Worm (Caenorhabditis elegans) whole organism, late embryonic: ENCODE measurements around the gene F35C5.1.

Experiments
- C08G9.2 ChIP-seq: sonication (generic microtip); optimal IDR thresholded peaks from 2 replicates; lab custom pipeline; 2016; ENCODE audit warnings: mild to moderate bottlenecking, missing genetic modification characterization, moderate library complexity, missing compliant biosample characterization
- F13H6.1 ChIP-seq: sonication (generic microtip); optimal IDR thresholded peaks from 2 replicates; lab custom pipeline; 2016; ENCODE audit warnings: missing genetic modification characterization, missing compliant biosample characterization
- K02D7.2 ChIP-seq: sonication (generic microtip); optimal IDR thresholded peaks from 2 replicates; lab custom pipeline; 2017; ENCODE audit warnings: mild to moderate bottlenecking, missing genetic modification characterization, missing compliant biosample characterization
- ama-1 ChIP-seq: fragments of 150-350 bp; optimal IDR thresholded peaks from 2 replicates; lab custom pipeline; 2014
- ceh-18 ChIP-seq: sonication (generic microtip); optimal IDR thresholded peaks from 2 replicates; lab custom pipeline; 2016; ENCODE audit warnings: missing genetic modification characterization, missing compliant biosample characterization
- ceh-2 ChIP-seq: sonication (generic microtip); optimal IDR thresholded peaks from 2 replicates; lab custom pipeline; 2016; ENCODE audit warnings: missing genotype, missing genetic modification characterization, missing compliant biosample characterization
- ceh-22 ChIP-seq: sonication (generic microtip); optimal IDR thresholded peaks from 2 replicates; lab custom pipeline; 2017; ENCODE audit warnings: missing biosample characterization, missing genetic modification characterization
- ceh-24 ChIP-seq: sonication (generic microtip); optimal IDR thresholded peaks from 2 replicates; lab custom pipeline; 2016; ENCODE audit warnings: mild to moderate bottlenecking, missing genetic modification characterization, missing compliant biosample characterization
- ceh-30 ChIP-seq: fragments of 150-350 bp; optimal IDR thresholded peaks from 2 replicates; lab custom pipeline; 2014; ENCODE audit warnings: missing biosample characterization, missing genetic modification characterization
- ceh-31 ChIP-seq: sonication (generic microtip); optimal IDR thresholded peaks from 2 replicates; lab custom pipeline; 2016; ENCODE audit warnings: missing genetic modification characterization, missing compliant biosample characterization
- ceh-34 ChIP-seq: sonication (generic microtip); optimal IDR thresholded peaks from 2 replicates; lab custom pipeline; 2016; ENCODE audit warnings: mild to moderate bottlenecking, missing genetic modification characterization, missing compliant biosample characterization
- ceh-45 ChIP-seq: fragments of 200-800 bp; sonication (Bioruptor generic); IDR thresholded peaks from 2 replicates; pipeline ENCODE4 v1.3.6; 2022; ENCODE audit warnings: missing genetic modification reagents, missing genetic modification characterization, missing compliant biosample characterization
- ceh-48 ChIP-seq: sonication (generic microtip); optimal IDR thresholded peaks from 2 replicates; lab custom pipeline; 2016; ENCODE audit warnings: missing genetic modification characterization, inconsistent platforms, missing compliant biosample characterization
- ceh-6 ChIP-seq: fragments of 200-800 bp; sonication (Bioruptor generic); optimal IDR thresholded peaks from 2 replicates; lab custom pipeline; 2018; ENCODE audit warnings: mild to moderate bottlenecking, missing genetic modification characterization, missing compliant biosample characterization
- dve-1 ChIP-seq: sonication (generic microtip); optimal IDR thresholded peaks from 2 replicates; lab custom pipeline; 2017; ENCODE audit warnings: antibody characterized with exemption, mild to moderate bottlenecking, missing genetic modification characterization, missing compliant biosample characterization
- elt-4 ChIP-seq: sonication (generic microtip); optimal IDR thresholded peaks from 2 replicates; lab custom pipeline; 2016; ENCODE audit warnings: missing genetic modification characterization, missing compliant biosample characterization
- fkh-10 ChIP-seq: fragments of 150-350 bp; optimal IDR thresholded peaks from 2 replicates; lab custom pipeline; 2014; ENCODE audit warnings: missing biosample characterization, missing genetic modification reagents, missing genetic modification characterization
- fkh-6 ChIP-seq: sonication (generic microtip); optimal IDR thresholded peaks from 2 replicates; lab custom pipeline; 2016; ENCODE audit warnings: missing genetic modification characterization, missing compliant biosample characterization
- hlh-8 ChIP-seq: sonication (generic microtip); optimal IDR thresholded peaks from 2 replicates; lab custom pipeline; 2016; ENCODE audit warnings: missing genotype, missing genetic modification characterization, missing compliant biosample characterization
- lin-11 ChIP-seq: fragments of 200-800 bp; sonication (Bioruptor generic); optimal IDR thresholded peaks from 2 replicates; lab custom pipeline; 2018; ENCODE audit warnings: mild to moderate bottlenecking, missing genetic modification characterization, missing compliant biosample characterization
- madf-2 ChIP-seq: sonication (generic microtip); optimal IDR thresholded peaks from 2 replicates; lab custom pipeline; 2017; ENCODE audit warnings: missing genetic modification characterization, missing compliant biosample characterization
- mec-3 ChIP-seq: sonication (generic microtip); optimal IDR thresholded peaks from 2 replicates; lab custom pipeline; 2016; ENCODE audit warnings: borderline replicate concordance, missing genetic modification characterization, missing compliant biosample characterization
- nhr-11 ChIP-seq: fragments of 150-350 bp; optimal IDR thresholded peaks from 2 replicates; lab custom pipeline; 2014; ENCODE audit warnings: missing biosample characterization, missing genetic modification characterization
- nhr-232 ChIP-seq: sonication (generic microtip); optimal IDR thresholded peaks from 2 replicates; lab custom pipeline; 2016; ENCODE audit warnings: missing genetic modification characterization, missing compliant biosample characterization
- npax-4 ChIP-seq: sonication (generic microtip); optimal IDR thresholded peaks from 2 replicates; lab custom pipeline; 2016; ENCODE audit warnings: missing genetic modification characterization, missing compliant biosample characterization
- odd-2 ChIP-seq: sonication (generic microtip); optimal IDR thresholded peaks from 2 replicates; lab custom pipeline; 2017; ENCODE audit warnings: antibody characterized with exemption, mild to moderate bottlenecking, missing genetic modification characterization, missing compliant biosample characterization
- pag-3 ChIP-seq: sonication (generic microtip); optimal IDR thresholded peaks from 2 replicates; lab custom pipeline; 2016; ENCODE audit warnings: missing compliant biosample characterization, missing genetic modification characterization, borderline replicate concordance
- pat-9 ChIP-seq: fragments of 200-800 bp; sonication (Bioruptor generic); optimal IDR thresholded peaks from 2 replicates; lab custom pipeline; 2018; ENCODE audit warnings: mild to moderate bottlenecking, missing genetic modification characterization, moderate library complexity, missing compliant biosample characterization
- pha-4 ChIP-seq: fragments of 150-350 bp; optimal IDR thresholded peaks from 2 replicates; lab custom pipeline; 2018; ENCODE audit warnings: missing biosample characterization, missing genetic modification reagents, missing genetic modification characterization
- pros-1 ChIP-seq: fragments of 150-350 bp; optimal IDR thresholded peaks from 2 replicates; lab custom pipeline; 2014; ENCODE audit warnings: missing biosample characterization, missing genetic modification reagents, missing genetic modification characterization
- syd-9 ChIP-seq: sonication (generic microtip); optimal IDR thresholded peaks from 2 replicates; lab custom pipeline; 2016; ENCODE audit warnings: mild to moderate bottlenecking, missing genetic modification characterization, moderate library complexity, missing compliant biosample characterization
- unc-3 ChIP-seq, 2 experiments: fragments of 200-800 bp in 1 of 2; sonication (Bioruptor generic) in 1 of 2; sonication (generic microtip) in 1 of 2; conservative IDR thresholded peaks in 1 of 2; optimal IDR thresholded peaks in 1 of 2; 2 replicates each; pipeline versions ENCODE4 v1.3.6 to Lab custom; 2016 to 2022; ENCODE audit warnings: missing compliant biosample characterization in 2 of 2, missing genetic modification characterization in 2 of 2, missing genetic modification reagents in 1 of 2
- unc-86 ChIP-seq: sonication (generic microtip); optimal IDR thresholded peaks from 2 replicates; lab custom pipeline; 2016; ENCODE audit warnings: missing genetic modification characterization, missing compliant biosample characterization

The F35C5.1 gene

ce11 chrII:12892407-12892806, 11.8 kb downstream of the F35C5.1 start:
- no peak for TF ChIP-seq ceh-48 (tag; lab: Kevin White, UChicago)

- TF ChIP-seq fkh-6 (tag; lab: Kevin White, UChicago) (no peak), ceh-24 (tag; lab: Kevin White, UChicago) (no peak), nhr-11 (tag; lab: Kevin White, UChicago) (no peak), C08G9.2 (tag; lab: Kevin White, UChicago) (no peak), ceh-30 (tag; lab: Kevin White, UChicago) (no peak), lin-11 (tag; lab: Kevin White, UChicago) (no peak), hlh-8 (tag; lab: Kevin White, UChicago) (no peak), ceh-34 (no peak), ceh-2 (no peak), ceh-22 (tag; lab: Kevin White, UChicago) (no peak), ceh-45 (no peak), npax-4 (tag; lab: Kevin White, UChicago) (no peak), unc-3 (GFP tag; conservative IDR thresholded peaks at IDR 0.05; lab: Robert Waterston, UW) (no peak), unc-3 (tag; optimal IDR thresholded peaks at IDR 0.05; lab: Kevin White, UChicago) (no peak), K02D7.2 (tag; lab: Kevin White, UChicago) (no peak), fkh-10 (GFP tag; lab: Kevin White, UChicago) (no peak), dve-1 (no peak), unc-86 (tag; lab: Kevin White, UChicago) (no peak)
These were observed 14.6 kb downstream of the F35C5.1 start, which contains the start of the genes clec-62 and clec-63 for ce11 chrII:12895078-12895670. Gene clec-62 (minus strand): TSS chrII:12895128. Gene clec-63 (plus strand): TSS chrII:12895638.

DNA sequence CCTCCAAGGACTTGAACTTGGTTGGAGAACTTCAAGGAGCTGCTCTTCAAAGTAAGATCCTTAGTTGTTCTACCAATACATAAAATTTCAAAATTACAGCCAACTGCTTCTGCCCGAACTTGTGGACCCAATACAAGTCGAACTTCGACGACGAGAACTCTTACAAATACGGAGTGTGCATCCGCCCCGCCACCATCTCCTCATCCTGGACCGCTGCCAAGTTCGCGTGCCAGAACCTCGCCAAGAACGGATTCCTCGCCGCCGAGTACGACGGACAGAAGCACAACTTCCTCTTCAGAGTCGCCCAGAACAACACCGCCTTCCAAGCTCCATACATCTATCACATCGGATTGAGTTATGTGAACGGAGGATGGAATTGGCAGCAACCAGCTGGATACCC, 16.1 kb downstream of the F35C5.1 start:
- no peak for TF ChIP-seq syd-9 (tag; lab: Kevin White, UChicago)

DNA sequence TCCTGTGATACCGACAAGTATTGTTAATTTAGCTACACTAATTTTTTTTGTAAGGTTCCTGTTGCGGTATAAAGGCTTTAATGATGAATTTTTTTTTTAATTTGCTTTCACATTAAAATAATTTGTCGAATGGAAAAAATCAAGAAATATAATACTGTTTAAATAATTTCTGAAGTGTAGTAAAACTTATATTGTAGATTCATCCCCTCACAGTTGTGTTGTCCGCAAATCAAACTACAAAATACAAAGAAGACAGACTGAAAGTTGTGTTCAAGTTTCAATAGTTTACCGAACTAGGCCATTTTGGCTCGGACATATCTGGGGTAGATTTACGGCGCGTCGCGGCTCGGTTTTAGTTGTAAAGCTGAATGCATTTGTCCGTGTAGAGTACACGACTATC, 16.8 kb downstream of the F35C5.1 start:
- TF ChIP-seq ceh-6 (no peak), ama-1 (no peak), nhr-232 (no peak), ceh-30 (tag; lab: Kevin White, UChicago) (no peak), hlh-8 (tag; lab: Kevin White, UChicago) (no peak), elt-4 (tag; lab: Kevin White, UChicago) (no peak), F13H6.1 (tag; lab: Kevin White, UChicago) (no peak), pag-3 (tag; lab: Kevin White, UChicago) (no peak), pros-1 (tag; lab: Kevin White, UChicago) (no peak)

ce11 chrII:12897942-12898341, 17.3 kb downstream of the F35C5.1 start, which contains the start of gene clec-64:
Gene clec-64 (plus strand): TSS chrII:12898242.
- TF ChIP-seq ama-1 = no peak
- TF ChIP-seq pat-9 (tag; lab: Kevin White, UChicago) = no peak
- no peak for TF ChIP-seq mec-3 (tag; lab: Kevin White, UChicago)
- no peak for TF ChIP-seq ceh-24 (tag; lab: Kevin White, UChicago)
- TF ChIP-seq ceh-18 (tag; lab: Kevin White, UChicago) = no peak
- no peak for TF ChIP-seq elt-4 (tag; lab: Kevin White, UChicago)
- no peak for TF ChIP-seq pha-4
- TF ChIP-seq madf-2 (tag; lab: Kevin White, UChicago) = no peak
- no peak for TF ChIP-seq odd-2 (tag; lab: Kevin White, UChicago)
- TF ChIP-seq fkh-10 (GFP tag; lab: Kevin White, UChicago) = no peak
- TF ChIP-seq F13H6.1 (tag; lab: Kevin White, UChicago) = no peak
- TF ChIP-seq ceh-31 (tag; lab: Kevin White, UChicago) = no peak
